Worm (Caenorhabditis elegans) whole organism, young adult: ENCODE measurements around the gene K01A6.6.

Experiments used
- F37B4.10 ChIP-seq: fragments of 200-800 bp; sonication (Bioruptor generic); IDR thresholded peaks from 2 replicates; pipeline ENCODE4 v1.3.6; 2022; ENCODE audit warnings: missing genetic modification characterization, missing compliant biosample characterization
- F49E8.2 ChIP-seq: sonication (generic microtip); optimal IDR thresholded peaks from 3 replicates; lab custom pipeline; 2017; ENCODE audit warnings: missing genetic modification characterization, mild to moderate bottlenecking, missing compliant biosample characterization, antibody characterized with exemption, moderate library complexity; ENCODE audit not compliant: insufficient read depth
- K12H6.12 ChIP-seq: fragments of 200-800 bp; sonication (Bioruptor generic); optimal IDR thresholded peaks from 2 replicates; lab custom pipeline; 2018; ENCODE audit warnings: mild to moderate bottlenecking, missing genetic modification characterization, missing compliant biosample characterization
- T07F8.4 ChIP-seq: sonication (generic microtip); optimal IDR thresholded peaks from 2 replicates; lab custom pipeline; 2016; ENCODE audit warnings: mild to moderate bottlenecking, missing genetic modification characterization, moderate library complexity, missing compliant biosample characterization
- T26A5.8 ChIP-seq: sonication (generic microtip); optimal IDR thresholded peaks from 2 replicates; lab custom pipeline; 2016; ENCODE audit warnings: missing genetic modification characterization, missing compliant biosample characterization
- ama-1 ChIP-seq, 3 experiments: fragments of 150-350 bp in 1 of 3; sonication (generic microtip) in 2 of 3; optimal IDR thresholded peaks; 2 replicates each; lab custom pipeline; 2014 to 2018; ENCODE audit warnings: missing biosample characterization in 2 of 3, missing genetic modification characterization in 2 of 3, missing genetic modification reagents in 2 of 3
- aptf-2 ChIP-seq: fragments of 200-800 bp; sonication (Bioruptor generic); conservative IDR thresholded peaks from 2 replicates; pipeline ENCODE4 v1.3.6; 2022; ENCODE audit warnings: missing genetic modification reagents, missing genetic modification characterization, missing compliant biosample characterization
- attf-3 ChIP-seq: fragments of 200-800 bp; sonication (Bioruptor generic); conservative IDR thresholded peaks from 2 replicates; pipeline ENCODE4 v1.3.6; 2022; ENCODE audit warnings: missing genetic modification reagents, missing genetic modification characterization, missing compliant biosample characterization
- ccch-3 ChIP-seq: fragments of 200-800 bp; sonication (Bioruptor generic); optimal IDR thresholded peaks from 2 replicates; lab custom pipeline; 2018; ENCODE audit warnings: mild to moderate bottlenecking, missing genetic modification characterization, missing compliant biosample characterization
- cebp-1 ChIP-seq, 2 experiments: fragments of 200-800 bp in 1 of 2; sonication (Bioruptor generic) in 1 of 2; sonication (generic microtip) in 1 of 2; IDR thresholded peaks in 1 of 2; optimal IDR thresholded peaks in 1 of 2; 2 replicates each; pipeline versions ENCODE4 v1.3.6 to Lab custom; 2017 to 2022; ENCODE audit warnings: missing compliant biosample characterization in 2 of 2, missing genetic modification characterization in 2 of 2, mild to moderate bottlenecking in 1 of 2, missing genetic modification reagents in 1 of 2, moderate library complexity in 1 of 2
- dpff-1 ChIP-seq: sonication (generic microtip); optimal IDR thresholded peaks from 2 replicates; lab custom pipeline; 2017; ENCODE audit warnings: mild to moderate bottlenecking, missing genetic modification characterization, missing compliant biosample characterization
- dpl-1 ChIP-seq: fragments of 150-350 bp; optimal IDR thresholded peaks from 2 replicates; lab custom pipeline; 2014; ENCODE audit warnings: missing biosample characterization, missing genetic modification reagents, missing genetic modification characterization
- egl-18 ChIP-seq: fragments of 200-800 bp; sonication (Bioruptor generic); IDR thresholded peaks from 2 replicates; pipeline ENCODE4 v1.3.6; 2022; ENCODE audit warnings: missing genetic modification reagents, missing genetic modification characterization, missing compliant biosample characterization
- ets-4 ChIP-seq: fragments of 200-800 bp; sonication (Bioruptor generic); optimal IDR thresholded peaks from 2 replicates; lab custom pipeline; 2018; ENCODE audit warnings: mild to moderate bottlenecking, missing genetic modification characterization, missing compliant biosample characterization
- hlh-12 ChIP-seq: sonication (generic microtip); optimal IDR thresholded peaks from 2 replicates; lab custom pipeline; 2016; ENCODE audit warnings: missing genetic modification characterization, missing compliant biosample characterization
- hlh-26 ChIP-seq: fragments of 200-800 bp; sonication (Bioruptor generic); conservative IDR thresholded peaks from 2 replicates; pipeline ENCODE4 v1.3.6; 2022; ENCODE audit warnings: missing genetic modification reagents, missing genetic modification characterization, missing compliant biosample characterization
- hmg-1.2 ChIP-seq: fragments of 200-800 bp; sonication (Bioruptor generic); IDR thresholded peaks from 2 replicates; pipeline ENCODE4 v1.3.6; 2022; ENCODE audit warnings: missing genetic modification reagents, missing genetic modification characterization, missing compliant biosample characterization
- hrde-1 ChIP-seq: sonication (generic microtip); optimal IDR thresholded peaks from 2 replicates; lab custom pipeline; 2016; ENCODE audit warnings: missing genetic modification characterization, mild to moderate bottlenecking, missing compliant biosample characterization, moderate library complexity, missing genotype, missing genetic modification reagents, borderline replicate concordance
- let-526 ChIP-seq: fragments of 200-800 bp; sonication (Bioruptor generic); IDR thresholded peaks from 2 replicates; pipeline ENCODE4 v1.3.6; 2022; ENCODE audit warnings: missing genetic modification reagents, missing genetic modification characterization, missing compliant biosample characterization
- let-607 ChIP-seq, 2 experiments: fragments of 200-800 bp in 1 of 2; sonication (Bioruptor generic) in 1 of 2; sonication (generic microtip) in 1 of 2; optimal IDR thresholded peaks; 2 replicates each; lab custom pipeline; 2016 to 2018; ENCODE audit warnings: mild to moderate bottlenecking in 2 of 2, missing compliant biosample characterization in 2 of 2, missing genetic modification characterization in 2 of 2, moderate library complexity in 2 of 2, missing genotype in 1 of 2
- lin-40 ChIP-seq: sonication (generic microtip); optimal IDR thresholded peaks from 2 replicates; lab custom pipeline; 2016; ENCODE audit warnings: missing genetic modification characterization, mild to moderate bottlenecking, missing compliant biosample characterization, missing genotype, missing genetic modification reagents
- madf-3 ChIP-seq: fragments of 200-800 bp; sonication (Bioruptor generic); IDR thresholded peaks from 2 replicates; pipeline ENCODE4 v1.3.6; 2022; ENCODE audit warnings: missing genetic modification reagents, missing genetic modification characterization, missing compliant biosample characterization
- mcd-1 ChIP-seq: fragments of 200-800 bp; sonication (Bioruptor generic); IDR thresholded peaks from 2 replicates; pipeline ENCODE4 v1.3.6; 2022; ENCODE audit warnings: missing genetic modification reagents, missing genetic modification characterization, missing compliant biosample characterization
- nhr-27 ChIP-seq: fragments of 200-800 bp; sonication (Bioruptor generic); optimal IDR thresholded peaks from 2 replicates; lab custom pipeline; 2018; ENCODE audit warnings: mild to moderate bottlenecking, missing genetic modification characterization, moderate library complexity, missing compliant biosample characterization
- rpc-1 ChIP-seq, 2 experiments: fragments of 150-350 bp in 1 of 2; sonication (generic microtip) in 1 of 2; optimal IDR thresholded peaks; 2 replicates each; lab custom pipeline; 2014 to 2018; ENCODE audit warnings: missing biosample characterization in 1 of 2, missing genetic modification characterization in 1 of 2, missing genetic modification reagents in 1 of 2, missing genotype in 1 of 2
- sea-2 ChIP-seq: fragments of 200-800 bp; sonication (Bioruptor generic); IDR thresholded peaks from 2 replicates; pipeline ENCODE4 v1.3.6; 2022; ENCODE audit warnings: missing genetic modification characterization, missing compliant biosample characterization
- sptf-2 ChIP-seq: fragments of 200-800 bp; sonication (Bioruptor generic); optimal IDR thresholded peaks from 2 replicates; lab custom pipeline; 2018; ENCODE audit warnings: mild to moderate bottlenecking, missing genetic modification characterization, missing compliant biosample characterization
- tbx-9 ChIP-seq: sonication (generic microtip); optimal IDR thresholded peaks from 2 replicates; lab custom pipeline; 2016; ENCODE audit warnings: borderline replicate concordance, missing genetic modification characterization, inconsistent platforms, missing compliant biosample characterization
- tlf-1 ChIP-seq: fragments of 200-800 bp; sonication (Bioruptor generic); optimal IDR thresholded peaks from 2 replicates; lab custom pipeline; 2018; ENCODE audit warnings: mild to moderate bottlenecking, missing genetic modification characterization, missing compliant biosample characterization
- unc-130 ChIP-seq: sonication (generic microtip); optimal IDR thresholded peaks from 2 replicates; lab custom pipeline; 2016; ENCODE audit warnings: missing genetic modification reagents, missing genetic modification characterization, missing compliant biosample characterization
- ztf-3 ChIP-seq: fragments of 200-800 bp; sonication (Bioruptor generic); optimal IDR thresholded peaks from 2 replicates; lab custom pipeline; 2018; ENCODE audit warnings: mild to moderate bottlenecking, missing genetic modification characterization, missing compliant biosample characterization

K01A6.6 gene

DNA sequence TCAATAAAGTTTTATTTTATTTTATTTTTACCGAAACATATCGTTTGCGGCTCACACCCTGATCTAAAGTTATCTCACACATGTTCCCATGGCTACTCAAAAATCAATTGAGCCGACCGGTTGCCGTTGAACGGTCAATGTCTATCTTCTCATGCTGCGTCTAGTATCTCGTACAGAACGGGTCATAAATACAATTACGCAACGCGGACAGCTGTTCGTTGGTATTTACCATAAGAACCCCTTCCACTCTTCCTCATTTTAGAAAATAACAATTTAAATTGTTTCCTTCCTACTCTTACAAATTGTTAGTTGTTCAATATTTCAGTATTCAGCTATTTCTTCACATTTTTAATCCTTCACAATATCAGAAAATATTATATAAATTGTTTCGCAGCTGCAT lies 8.7 kb downstream of the K01A6.6 start:
- no peak for TF ChIP-seq let-526
- TF ChIP-seq mcd-1 (GFP tag; lab: Robert Waterston, UW): no peak
- no peak for TF ChIP-seq hrde-1
- no peak for TF ChIP-seq sptf-2 (GFP tag; lab: Kevin White, UChicago)
- TF ChIP-seq tbx-9 (tag; lab: Kevin White, UChicago): no peak
- TF ChIP-seq F37B4.10 (GFP tag; lab: Robert Waterston, UW): no peak
- no peak for TF ChIP-seq madf-3 (GFP tag; lab: Robert Waterston, UW)
- TF ChIP-seq ets-4 (GFP tag; lab: Kevin White, UChicago): no peak
- no peak for TF ChIP-seq ztf-3 (GFP tag; lab: Kevin White, UChicago)
- TF ChIP-seq T07F8.4 (tag; lab: Kevin White, UChicago): no peak
- no peak for TF ChIP-seq ama-1 (optimal IDR thresholded peaks at IDR 0.05; lab: Kevin White, UChicago)
- TF ChIP-seq ama-1 (GFP tag; optimal IDR thresholded peaks at IDR 0.05; lab: Kevin White, UChicago): no peak
- TF ChIP-seq dpl-1 (GFP tag; lab: Kevin White, UChicago): no peak
- no peak for TF ChIP-seq hlh-26 (GFP tag; lab: Robert Waterston, UW)

DNA sequence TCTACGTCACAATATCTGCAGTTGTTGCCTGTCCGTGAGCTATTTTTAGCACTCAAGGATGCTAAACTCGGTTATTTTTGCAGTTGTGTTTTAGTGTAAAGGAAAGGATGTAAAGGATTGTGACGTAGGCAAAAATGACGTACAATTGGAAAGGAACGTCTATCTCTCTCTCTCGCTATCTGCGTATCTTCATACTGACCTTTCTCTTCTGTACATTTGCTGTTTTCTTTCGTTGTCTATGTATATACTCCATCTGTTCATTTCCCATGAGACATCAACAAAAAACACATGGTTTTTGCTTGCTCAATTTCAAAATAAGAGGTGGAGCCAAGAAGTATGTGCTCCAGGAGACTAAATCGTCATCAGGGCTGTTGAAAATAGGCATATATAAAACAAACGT lies 9.2 kb downstream of the K01A6.6 start:
- no peak for TF ChIP-seq aptf-2 (GFP tag; lab: Robert Waterston, UW)
- TF ChIP-seq F49E8.2 (tag; lab: Kevin White, UChicago): no peak
- TF ChIP-seq let-607 (tag; optimal IDR thresholded peaks at IDR 0.05; lab: Kevin White, UChicago): no peak
- no peak for TF ChIP-seq hlh-12 (tag; lab: Kevin White, UChicago)
- no peak for TF ChIP-seq attf-3 (GFP tag; lab: Robert Waterston, UW)
- no peak for TF ChIP-seq ccch-3 (GFP tag; lab: Kevin White, UChicago)
- no peak for TF ChIP-seq egl-18 (GFP tag; lab: Robert Waterston, UW)
- TF ChIP-seq K12H6.12 (tag; lab: Kevin White, UChicago): peak; percentile 64
- no peak for TF ChIP-seq unc-130 (GFP tag; lab: Kevin White, UChicago)
- TF ChIP-seq cebp-1 (GFP tag; IDR thresholded peaks at IDR 0.05; lab: Robert Waterston, UW): 0 out of 2 replicates have a peak, but pooled peaks have one; percentile 42
- TF ChIP-seq cebp-1 (tag; optimal IDR thresholded peaks at IDR 0.05; lab: Kevin White, UChicago): no peak
- TF ChIP-seq rpc-1 (optimal IDR thresholded peaks at IDR 0.05; lab: Kevin White, UChicago): no peak
- no peak for TF ChIP-seq rpc-1 (tag; optimal IDR thresholded peaks at IDR 0.05; lab: Kevin White, UChicago)
- TF ChIP-seq tbx-9 (tag; lab: Kevin White, UChicago): no peak
- peak; percentile 60; the same call in 1 of the 2 replicates for TF ChIP-seq hmg-1.2 (GFP tag; lab: Robert Waterston, UW)
- TF ChIP-seq, all 124 proteins: peak for 3

DNA sequence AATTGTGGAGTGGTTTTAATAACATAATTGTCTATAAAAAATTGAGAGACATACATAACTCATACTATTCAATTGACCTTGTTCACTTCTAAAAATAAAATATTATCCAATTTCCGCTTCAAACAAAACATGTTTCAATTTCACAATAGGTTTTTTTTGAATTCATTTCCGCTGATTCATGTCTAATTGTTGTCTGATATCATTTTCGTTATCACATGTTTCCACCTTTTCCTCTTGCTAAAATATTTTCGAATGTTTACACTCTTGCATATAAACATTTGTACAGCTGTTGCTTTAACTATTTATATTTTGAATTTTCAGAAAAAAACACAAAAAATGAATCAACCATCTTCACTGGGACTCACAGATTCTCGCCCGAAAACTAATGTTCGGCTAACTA lies 10.2 kb downstream of the K01A6.6 start, which contains the start of gene gem-4:
Gene gem-4 (plus strand): TSS at position 301 of the 400 bp plus-strand sequence.
- TF ChIP-seq sea-2 (GFP tag; lab: Robert Waterston, UW) (no peak), cebp-1 (GFP tag; IDR thresholded peaks at IDR 0.05; lab: Robert Waterston, UW) (peak; percentile 36; the same call in 1 of the 2 replicates), cebp-1 (tag; optimal IDR thresholded peaks at IDR 0.05; lab: Kevin White, UChicago) (peak; percentile 53)

DNA sequence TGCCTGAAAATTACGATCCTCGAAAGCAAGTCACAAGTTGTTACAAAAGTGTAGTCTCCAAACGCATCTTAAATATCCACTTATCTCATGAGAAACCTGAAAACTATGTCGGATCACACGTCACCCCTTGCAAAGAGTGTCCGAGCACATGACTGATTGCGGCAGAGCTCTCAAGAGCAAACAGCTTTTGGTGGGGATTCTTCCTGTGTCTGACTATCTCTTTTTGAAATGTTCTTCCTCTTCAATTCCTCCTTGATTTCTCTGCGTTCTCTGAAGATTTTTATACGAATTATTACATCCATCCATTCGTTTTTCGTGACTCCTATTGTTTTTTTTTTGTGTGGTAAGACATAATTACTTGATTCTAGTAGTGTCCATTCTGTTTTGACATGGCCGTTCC lies 13.7 kb downstream of the K01A6.6 start, which contains the start of gene T12A7.6:
Gene T12A7.6 (plus strand): TSS at position 369 of the 400 bp plus-strand sequence.
- TF ChIP-seq cebp-1 (GFP tag; IDR thresholded peaks at IDR 0.05; lab: Robert Waterston, UW) (no peak), cebp-1 (tag; optimal IDR thresholded peaks at IDR 0.05; lab: Kevin White, UChicago) (peak; percentile 14), tlf-1 (GFP tag; lab: Kevin White, UChicago) (no peak)
- TF ChIP-seq, all 124 proteins: peak for 1

DNA sequence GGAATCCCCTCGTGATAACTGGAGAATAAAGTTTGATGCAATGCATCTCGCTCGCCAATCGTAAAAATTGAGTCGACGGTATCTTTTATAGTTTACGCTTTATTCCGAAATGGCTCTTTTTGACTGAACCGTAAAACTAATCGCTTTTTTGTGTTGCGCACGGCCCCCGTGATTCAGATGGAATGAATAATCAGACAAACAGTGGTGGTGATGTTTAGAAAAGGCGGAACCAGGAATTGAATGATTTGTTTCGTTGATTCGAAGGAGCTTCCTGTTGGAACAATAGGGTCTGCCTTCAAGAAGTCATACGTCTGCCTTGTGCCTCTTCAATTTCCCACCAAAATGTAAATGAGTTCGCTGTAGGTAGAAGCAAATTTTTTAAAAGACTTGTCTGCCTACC lies 19.2 kb downstream of the K01A6.6 start, which contains the start of gene scl-18:
Gene scl-18 (minus strand): TSS at position 101 of the 400 bp plus-strand sequence.
- TF ChIP-seq dpff-1 (tag; lab: Kevin White, UChicago): no peak
- TF ChIP-seq nhr-27 (tag; lab: Kevin White, UChicago): no peak
- TF ChIP-seq T26A5.8: no peak
- no peak for TF ChIP-seq lin-40 (tag; lab: Kevin White, UChicago)
